Worm (Caenorhabditis elegans) whole organism, dauer: ENCODE data around the gene F22E12.1.

Experiments
- unc-62 ChIP-seq: sonication (generic microtip); optimal IDR thresholded peaks from 2 replicates; lab custom pipeline; 2017; ENCODE audit warnings: missing biosample characterization, missing genetic modification reagents, missing genetic modification characterization

F22E12.1 gene

ce11 chrV:10457247-10457646 is at the start of gene F22E12.1:
Gene F22E12.1 (minus strand): TSS chrV:10457347.
- TF ChIP-seq unc-62, result no peak

- no peak for TF ChIP-seq unc-62
These were observed 48.4 kb upstream of the F22E12.1 start, which contains the start of gene C35A5.5 for ce11 chrV:10505553-10505952. Gene C35A5.5 (plus strand): TSS chrV:10505853.

- no peak for TF ChIP-seq unc-62
These were observed 46.7 kb upstream of the F22E12.1 start, which contains the start of gene C35A5.10 for ce11 chrV:10503893-10504292. Gene C35A5.10 (plus strand): TSS chrV:10504193.

- TF ChIP-seq unc-62, result no peak
These were observed 45.9 kb upstream of the F22E12.1 start, which contains the start of gene C35A5.11 for ce11 chrV:10503011-10503410. Gene C35A5.11 (minus strand): TSS chrV:10503111.

- TF ChIP-seq unc-62, result no peak
These were observed 44.1 kb upstream of the F22E12.1 start, which contains the start of gene C35A5.3 for ce11 chrV:10501295-10501694. Gene C35A5.3 (minus strand): TSS chrV:10501395.

- TF ChIP-seq unc-62, result no peak
These were observed 39.6 kb upstream of the F22E12.1 start, which contains the start of gene C35A5.4 for ce11 chrV:10496733-10497132. Gene C35A5.4 (plus strand): TSS chrV:10497033.

ce11 chrV:10493150-10493549 is 36.0 kb upstream of the F22E12.1 start, which contains the start of gene ugt-33:
Gene ugt-33 (plus strand): TSS chrV:10493409.
- no peak for TF ChIP-seq unc-62

- TF ChIP-seq unc-62, result no peak
These were observed 34.3 kb upstream of the F22E12.1 start, which contains the start of gene aqp-5 for ce11 chrV:10491443-10491842. Gene aqp-5 (plus strand): TSS chrV:10491743.

ce11 chrV:10489998-10490397 is 32.9 kb upstream of the F22E12.1 start, which contains the start of gene ncx-5:
Gene ncx-5 (minus strand): TSS chrV:10490098.
- no peak for TF ChIP-seq unc-62

ce11 chrV:10485389-10485788 is 28.2 kb upstream of the F22E12.1 start:
- no peak for TF ChIP-seq unc-62

- TF ChIP-seq unc-62, result no peak
These were observed 27.5 kb upstream of the F22E12.1 start, which contains the start of gene Y32F6B.1 for ce11 chrV:10484640-10485039. Gene Y32F6B.1 (minus strand): TSS chrV:10484740.

ce11 chrV:10483995-10484394 is 26.8 kb upstream of the F22E12.1 start:
- no peak for TF ChIP-seq unc-62

ce11 chrV:10478097-10478828 is 21.1 kb upstream of the F22E12.1 start, which contains the start of the genes crp-1 and Y32F6B.9:
Gene crp-1 (plus strand): TSS chrV:10478564.
Gene Y32F6B.9 (plus strand): TSS chrV:10478699.
- TF ChIP-seq unc-62, result no peak

- TF ChIP-seq unc-62, result no peak
These were observed 19.8 kb upstream of the F22E12.1 start for ce11 chrV:10476864-10477443.

- TF ChIP-seq unc-62, result no peak
These were observed 18.3 kb upstream of the F22E12.1 start for ce11 chrV:10475421-10475820.

ce11 chrV:10474040-10474439 is 16.9 kb upstream of the F22E12.1 start:
- no peak for TF ChIP-seq unc-62
